Fruit fly (Drosophila melanogaster) whole organism, wandering third instar larva: ENCODE results near the gene CG31388.

Experiments
- Jra ChIP-seq: sonication (Bioruptor generic); optimal IDR thresholded peaks from 2 replicates; lab custom pipeline; 2016; ENCODE audit warnings: missing biosample characterization, missing genetic modification characterization
- pan ChIP-seq: fragments of >200 bp; optimal IDR thresholded peaks from 2 replicates; lab custom pipeline; 2017
- sage ChIP-seq: fragments of 200-800 bp; sonication (Bioruptor generic); optimal IDR thresholded peaks from 2 replicates; lab custom pipeline; 2016; ENCODE audit warnings: missing biosample characterization, mild to moderate bottlenecking, missing genetic modification characterization

dm6 chr3R:11240891-11241290 is 3.3 kb downstream of the CG31388 start, which contains the start of the genes scpr-B and scpr-A:
- TF ChIP-seq sage (GFP tag; lab: Kevin White, UChicago) (no peak), pan (lab: Kevin White, UChicago) (no peak), Jra (GFP tag; lab: Kevin White, UChicago) (no peak)
